Worm (Caenorhabditis elegans) whole organism, L1 larva: ENCODE results near the gene Y69E1A.8.
A peak's percentile ranks its signal among the peaks of the same experiment; 100 is the strongest.

Experiments used
- C04F5.9 ChIP-seq: sonication (generic microtip); optimal IDR thresholded peaks from 2 replicates; lab custom pipeline; 2016; ENCODE audit warnings: missing genetic modification characterization, missing compliant biosample characterization
- C34B4.2 ChIP-seq: sonication (generic microtip); optimal IDR thresholded peaks from 2 replicates; lab custom pipeline; 2017; ENCODE audit warnings: mild to moderate bottlenecking, missing genetic modification characterization, missing compliant biosample characterization
- Y116A8C.19 ChIP-seq: sonication (generic microtip); optimal IDR thresholded peaks from 2 replicates; lab custom pipeline; 2016; ENCODE audit warnings: missing compliant biosample characterization, missing genetic modification characterization, borderline replicate concordance
- aha-1 ChIP-seq: fragments of 150-350 bp; optimal IDR thresholded peaks from 2 replicates; lab custom pipeline; 2014; ENCODE audit warnings: missing biosample characterization, missing genetic modification characterization
- alr-1 ChIP-seq: fragments of 200-800 bp; sonication (Bioruptor generic); optimal IDR thresholded peaks from 2 replicates; lab custom pipeline; 2018; ENCODE audit warnings: borderline replicate concordance, mild to moderate bottlenecking, missing genetic modification characterization, missing compliant biosample characterization
- ama-1 ChIP-seq: fragments of 150-350 bp; optimal IDR thresholded peaks from 2 replicates; lab custom pipeline; 2014
- ceh-63 ChIP-seq: fragments of 200-800 bp; sonication (Bioruptor generic); optimal IDR thresholded peaks from 2 replicates; lab custom pipeline; 2018; ENCODE audit warnings: mild to moderate bottlenecking, missing genetic modification characterization, missing compliant biosample characterization
- ceh-8 ChIP-seq: fragments of 200-800 bp; sonication (Bioruptor generic); optimal IDR thresholded peaks from 2 replicates; lab custom pipeline; 2018; ENCODE audit warnings: mild to moderate bottlenecking, missing genetic modification characterization, moderate library complexity, missing compliant biosample characterization
- ceh-82 ChIP-seq, 3 experiments: fragments of 150-350 bp in 1 of 3; sonication (generic microtip) in 2 of 3; optimal IDR thresholded peaks; 2 replicates each; lab custom pipeline; 2014 to 2017; ENCODE audit warnings: missing biosample characterization in 3 of 3, missing genetic modification characterization in 3 of 3
- ceh-88 ChIP-seq: fragments of 200-800 bp; sonication (Bioruptor generic); IDR thresholded peaks from 2 replicates; pipeline ENCODE4 v1.3.6; 2022; ENCODE audit warnings: missing genetic modification characterization, missing compliant biosample characterization
- efl-1 ChIP-seq, 4 experiments: fragments of 150-350 bp; optimal IDR thresholded peaks in 3 of 4; peaks in 1 of 4; 1 replicate in 1 of 4; 2 replicates in 3 of 4; lab custom pipeline; 2014; ENCODE audit warnings: missing biosample characterization in 2 of 4, missing genetic modification characterization in 2 of 4, missing genetic modification reagents in 2 of 4
- efl-3 ChIP-seq: fragments of 200-800 bp; sonication (Bioruptor generic); optimal IDR thresholded peaks from 2 replicates; lab custom pipeline; 2018; ENCODE audit warnings: mild to moderate bottlenecking, missing genetic modification characterization, missing compliant biosample characterization
- elt-2 ChIP-seq: sonication (generic microtip); optimal IDR thresholded peaks from 2 replicates; lab custom pipeline; 2016; ENCODE audit warnings: missing genetic modification characterization, mild to moderate bottlenecking, inconsistent platforms, missing compliant biosample characterization, missing genetic modification reagents
- elt-3 ChIP-seq, 6 experiments: fragments of 150-350 bp in 1 of 6; sonication (generic microtip); optimal IDR thresholded peaks; 2 replicates each; lab custom pipeline; 2017 to 2018; ENCODE audit warnings: missing biosample characterization in 6 of 6, missing genetic modification characterization in 6 of 6, inconsistent platforms in 1 of 6
- ets-5 ChIP-seq: fragments of 200-800 bp; sonication (Bioruptor generic); IDR thresholded peaks from 2 replicates; pipeline ENCODE4 v1.3.6; 2022; ENCODE audit warnings: missing genetic modification characterization, missing compliant biosample characterization
- fkh-10 ChIP-seq: sonication (generic microtip); optimal IDR thresholded peaks from 2 replicates; lab custom pipeline; 2017; ENCODE audit warnings: missing biosample characterization, missing genetic modification reagents, missing genetic modification characterization
- hlh-4 ChIP-seq: sonication (generic microtip); optimal IDR thresholded peaks from 2 replicates; lab custom pipeline; 2016; ENCODE audit warnings: mild to moderate bottlenecking, missing genetic modification characterization, missing compliant biosample characterization
- irx-1 ChIP-seq: sonication (generic microtip); optimal IDR thresholded peaks from 2 replicates; lab custom pipeline; 2016; ENCODE audit warnings: missing genetic modification characterization, missing compliant biosample characterization
- isw-1 ChIP-seq: fragments of 200-800 bp; sonication (Bioruptor generic); IDR thresholded peaks from 2 replicates; pipeline ENCODE4 v1.3.6; 2022; ENCODE audit warnings: missing genetic modification characterization, missing compliant biosample characterization
- jun-1 ChIP-seq: fragments of 150-350 bp; optimal IDR thresholded peaks from 2 replicates; lab custom pipeline; 2014; ENCODE audit warnings: missing biosample characterization, missing genetic modification reagents, missing genetic modification characterization
- lin-13 ChIP-seq: fragments of 150-350 bp; optimal IDR thresholded peaks from 2 replicates; lab custom pipeline; 2014; ENCODE audit warnings: missing biosample characterization, missing genetic modification reagents, missing genetic modification characterization
- lin-14 ChIP-seq: fragments of 200-800 bp; sonication (Bioruptor generic); optimal IDR thresholded peaks from 2 replicates; lab custom pipeline; 2018; ENCODE audit warnings: mild to moderate bottlenecking, missing genetic modification characterization, moderate library complexity, missing compliant biosample characterization
- lin-15B ChIP-seq: fragments of 150-350 bp; sonication (generic microtip); optimal IDR thresholded peaks from 3 replicates; lab custom pipeline; 2014; ENCODE audit warnings: missing biosample characterization, missing genetic modification characterization
- lin-35 ChIP-seq, 2 experiments: fragments of 150-350 bp; optimal IDR thresholded peaks; 2 replicates each; lab custom pipeline; 2014; ENCODE audit warnings: missing biosample characterization in 2 of 2, missing genetic modification characterization in 2 of 2, missing genetic modification reagents in 2 of 2
- lin-39 ChIP-seq: fragments of 150-350 bp; optimal IDR thresholded peaks from 2 replicates; lab custom pipeline; 2014; ENCODE audit warnings: missing biosample characterization, missing genetic modification reagents, missing genetic modification characterization
- lsy-2 ChIP-seq, 2 experiments: fragments of 150-350 bp; optimal IDR thresholded peaks; 2 replicates each; lab custom pipeline; 2014; ENCODE audit warnings: missing biosample characterization in 2 of 2, missing genetic modification characterization in 2 of 2
- mep-1 ChIP-seq: fragments of 150-350 bp; optimal IDR thresholded peaks from 2 replicates; lab custom pipeline; 2014; ENCODE audit warnings: missing biosample characterization, missing genetic modification characterization
- nhr-11 ChIP-seq: fragments of 150-350 bp; optimal IDR thresholded peaks from 2 replicates; lab custom pipeline; 2014; ENCODE audit warnings: missing biosample characterization, missing genetic modification characterization
- nhr-12 ChIP-seq: sonication (generic microtip); optimal IDR thresholded peaks from 2 replicates; lab custom pipeline; 2017; ENCODE audit warnings: missing biosample characterization, missing genetic modification characterization
- nhr-19 ChIP-seq: fragments of 200-800 bp; sonication (Bioruptor generic); conservative IDR thresholded peaks from 2 replicates; pipeline ENCODE4 v1.3.6; 2022; ENCODE audit warnings: missing genetic modification characterization, missing compliant biosample characterization
- nhr-47 ChIP-seq: sonication (generic microtip); optimal IDR thresholded peaks from 2 replicates; lab custom pipeline; 2016; ENCODE audit warnings: mild to moderate bottlenecking, missing genetic modification characterization, moderate library complexity, missing compliant biosample characterization
- nhr-71 ChIP-seq: sonication (generic microtip); optimal IDR thresholded peaks from 2 replicates; lab custom pipeline; 2016; ENCODE audit warnings: mild to moderate bottlenecking, missing genetic modification characterization, moderate library complexity, missing compliant biosample characterization
- nhr-77 ChIP-seq: fragments of 150-350 bp; optimal IDR thresholded peaks from 2 replicates; lab custom pipeline; 2014; ENCODE audit warnings: missing biosample characterization, missing genetic modification characterization
- nhr-84 ChIP-seq: sonication (generic microtip); optimal IDR thresholded peaks from 2 replicates; lab custom pipeline; 2017; ENCODE audit warnings: missing biosample characterization, missing genetic modification characterization
- nhr-85 ChIP-seq: sonication (generic microtip); peaks from one replicate; lab custom pipeline; 2016; ENCODE audit warnings: missing genetic modification characterization, inconsistent platforms, missing compliant biosample characterization
- nhr-90 ChIP-seq: sonication (generic microtip); optimal IDR thresholded peaks from 2 replicates; lab custom pipeline; 2016; ENCODE audit warnings: mild to moderate bottlenecking, missing genetic modification characterization, missing compliant biosample characterization; ENCODE audit not compliant: poor library complexity
- pax-3 ChIP-seq: fragments of 200-800 bp; sonication (Bioruptor generic); optimal IDR thresholded peaks from 2 replicates; lab custom pipeline; 2018; ENCODE audit warnings: mild to moderate bottlenecking, missing genetic modification characterization, moderate library complexity, missing compliant biosample characterization
- rnt-1 ChIP-seq: sonication (generic microtip); optimal IDR thresholded peaks from 2 replicates; lab custom pipeline; 2016; ENCODE audit warnings: mild to moderate bottlenecking, missing genetic modification characterization, moderate library complexity, missing compliant biosample characterization
- skn-1 ChIP-seq: fragments of 150-350 bp; optimal IDR thresholded peaks from 2 replicates; lab custom pipeline; 2014; ENCODE audit warnings: missing biosample characterization, missing genetic modification characterization
- snpc-4 ChIP-seq: fragments of 150-350 bp; optimal IDR thresholded peaks from 2 replicates; lab custom pipeline; 2014; ENCODE audit warnings: missing biosample characterization, missing genetic modification characterization
- sox-4 ChIP-seq: sonication (generic microtip); optimal IDR thresholded peaks from 2 replicates; lab custom pipeline; 2016; ENCODE audit warnings: missing genetic modification characterization, missing compliant biosample characterization
- sptf-1 ChIP-seq: fragments of 150-350 bp; optimal IDR thresholded peaks from 2 replicates; lab custom pipeline; 2014; ENCODE audit warnings: missing biosample characterization, missing genetic modification characterization
- swsn-7 ChIP-seq: sonication (generic microtip); optimal IDR thresholded peaks from 2 replicates; lab custom pipeline; 2016; ENCODE audit warnings: missing genetic modification characterization, missing compliant biosample characterization
- unc-30 ChIP-seq: sonication (generic microtip); optimal IDR thresholded peaks from 2 replicates; lab custom pipeline; 2017; ENCODE audit warnings: missing biosample characterization, missing genetic modification characterization
- unc-62 ChIP-seq: fragments of 150-350 bp; optimal IDR thresholded peaks from 2 replicates; lab custom pipeline; 2014; ENCODE audit warnings: missing biosample characterization, missing genetic modification reagents, missing genetic modification characterization
- zag-1 ChIP-seq: fragments of 150-350 bp; optimal IDR thresholded peaks from 2 replicates; lab custom pipeline; 2014; ENCODE audit warnings: missing biosample characterization, missing genetic modification characterization
- zip-4 ChIP-seq: fragments of 200-800 bp; sonication (Bioruptor generic); optimal IDR thresholded peaks from 2 replicates; lab custom pipeline; 2018; ENCODE audit warnings: mild to moderate bottlenecking, missing genetic modification characterization, moderate library complexity, missing compliant biosample characterization

The Y69E1A.8 gene

DNA sequence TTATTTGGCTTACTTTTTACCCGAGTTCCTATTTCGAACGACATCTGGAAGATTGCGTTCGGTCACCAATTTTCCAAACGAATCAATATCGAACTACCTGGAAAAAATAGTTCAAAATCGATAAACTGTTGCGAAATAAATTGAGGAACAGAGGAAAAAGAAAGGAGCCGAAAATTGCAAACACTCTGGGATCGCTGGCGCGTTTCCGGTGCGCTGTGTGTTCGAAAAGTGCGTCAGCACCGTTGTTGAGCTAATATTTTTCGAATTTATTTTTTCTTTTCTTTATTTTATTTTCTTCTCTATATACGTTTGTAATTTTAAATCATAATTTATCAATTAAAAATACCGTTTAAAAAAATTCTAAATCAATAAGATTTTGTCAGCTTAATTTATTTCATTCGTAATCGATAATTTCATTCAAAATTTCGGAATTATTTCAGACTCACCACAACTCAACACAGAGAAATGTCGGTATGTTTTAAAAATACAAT lies 33.3 kb upstream of the Y69E1A.8 start, which contains the start of the genes dnc-1 and lsm-7 (continued):
- peak; percentile 13 for TF ChIP-seq pax-3 (tag; lab: Kevin White, UChicago)
- peak; percentile 76 to 82 for TF ChIP-seq lin-35 (GFP tag; optimal IDR thresholded peaks at IDR 0.05; lab: Kevin White, UChicago)
- no peak for TF ChIP-seq C34B4.2
- no peak for TF ChIP-seq hlh-4 (tag; lab: Kevin White, UChicago)
- TF ChIP-seq unc-30 (tag; lab: Kevin White, UChicago) = no peak
- peak; percentile 60 for TF ChIP-seq nhr-77 (tag; lab: Kevin White, UChicago)
- TF ChIP-seq ceh-82 (tag; optimal IDR thresholded peaks at IDR 0.05; lab: Kevin White, UChicago) = peak; percentile 53 to 73 (median 63)
- TF ChIP-seq aha-1 = no peak
- TF ChIP-seq jun-1 (tag; lab: Kevin White, UChicago) = peak; percentile 67
- no peak for TF ChIP-seq irx-1 (tag; lab: Kevin White, UChicago)
- no peak for TF ChIP-seq sptf-1 (tag; lab: Kevin White, UChicago)
- no peak for TF ChIP-seq ets-5 (GFP tag; lab: Robert Waterston, UW)
- no peak for TF ChIP-seq efl-3 (GFP tag; lab: Kevin White, UChicago)
- TF ChIP-seq alr-1 (tag; lab: Kevin White, UChicago) = no peak
- peak; percentile 82 for TF ChIP-seq nhr-85 (tag; lab: Kevin White, UChicago)
- no peak for TF ChIP-seq zag-1 (tag; lab: Kevin White, UChicago)
- TF ChIP-seq ceh-63 = no peak
- TF ChIP-seq lin-39 (tag; lab: Kevin White, UChicago) = peak; percentile 41
- peak; percentile 73 for TF ChIP-seq skn-1 (tag; lab: Kevin White, UChicago)
- TF ChIP-seq lin-15B = peak; percentile 49
- TF ChIP-seq snpc-4 (tag; lab: Kevin White, UChicago) = peak; percentile 64
- no peak for TF ChIP-seq C04F5.9 (tag; lab: Kevin White, UChicago)
- peak; percentile 6 for TF ChIP-seq elt-2 (tag; lab: Kevin White, UChicago)
- TF ChIP-seq lin-13 = peak; percentile 68
- no peak for TF ChIP-seq nhr-11
- no peak for TF ChIP-seq sox-4 (tag; lab: Kevin White, UChicago)
- TF ChIP-seq nhr-84 = no peak
- no peak for TF ChIP-seq Y116A8C.19 (tag; lab: Kevin White, UChicago)
- TF ChIP-seq ceh-8 (GFP tag; lab: Kevin White, UChicago) = no peak
- peak; percentile 86 for TF ChIP-seq mep-1 (tag; lab: Kevin White, UChicago)
- peak; percentile 62 for TF ChIP-seq isw-1
- TF ChIP-seq fkh-10 = peak; percentile 46

DNA sequence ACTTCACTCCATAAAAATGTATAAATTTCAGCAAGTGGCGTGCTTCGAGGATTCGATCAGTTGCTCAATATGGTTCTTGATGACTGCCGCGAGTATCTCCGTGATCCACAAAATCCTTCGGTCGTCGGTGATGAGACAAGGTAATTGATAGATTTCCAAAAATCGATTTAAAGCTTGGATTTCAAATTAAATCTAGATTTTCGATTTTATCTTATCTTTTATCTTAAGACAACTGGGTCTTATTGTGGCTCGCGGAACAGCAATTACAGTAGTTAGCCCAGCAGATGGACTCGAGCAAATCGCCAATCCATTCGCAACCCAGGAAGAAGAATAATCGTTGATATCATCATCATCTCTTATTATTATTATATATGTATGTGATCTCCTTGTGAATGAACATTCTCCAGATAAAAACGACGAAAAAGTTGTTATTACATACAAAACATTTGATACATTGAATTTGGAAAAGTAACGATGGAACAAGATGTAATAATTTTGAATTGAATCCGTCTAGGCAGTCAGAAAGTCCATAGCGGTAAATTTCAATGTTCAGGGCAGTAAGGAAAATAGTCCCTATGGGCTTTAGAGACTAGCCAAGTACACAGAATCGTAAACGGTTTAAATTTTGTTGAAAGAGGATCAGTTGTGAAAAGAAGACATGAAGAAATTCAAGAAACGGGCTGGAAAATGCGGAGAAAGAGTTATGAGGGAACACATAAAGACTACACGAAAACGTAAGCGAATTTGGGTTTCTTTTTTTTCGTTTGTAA lies 32.4 kb upstream of the Y69E1A.8 start:
- TF ChIP-seq lsy-2 (tag; optimal IDR thresholded peaks at IDR 0.05; lab: Kevin White, UChicago) (peak in 1 of 2 experiments; percentile 15), nhr-47 (peak; percentile 34), zip-4 (GFP tag; lab: Kevin White, UChicago) (peak; percentile 16), unc-62 (GFP tag; lab: Kevin White, UChicago) (no peak), nhr-85 (tag; lab: Kevin White, UChicago) (peak; percentile 57), nhr-90 (tag; lab: Kevin White, UChicago) (peak; percentile 39), irx-1 (tag; lab: Kevin White, UChicago) (peak; percentile 22), jun-1 (tag; lab: Kevin White, UChicago) (no peak), ceh-88 (GFP tag; lab: Robert Waterston, UW) (peak; percentile 44; the same call in 1 of the 2 replicates), ama-1 (lab: Kevin White, UChicago) (peak; percentile 84), nhr-71 (tag; lab: Kevin White, UChicago) (peak; percentile 57), nhr-12 (tag; lab: Kevin White, UChicago) (no peak), elt-3 (tag; optimal IDR thresholded peaks at IDR 0.05; lab: Kevin White, UChicago) (no peak), swsn-7 (peak; percentile 1), efl-3 (GFP tag; lab: Kevin White, UChicago) (no peak), pax-3 (tag; lab: Kevin White, UChicago) (no peak), elt-2 (tag; lab: Kevin White, UChicago) (peak; percentile 31), rnt-1 (tag; lab: Kevin White, UChicago) (peak; percentile 8), nhr-19 (GFP tag; lab: Robert Waterston, UW) (peak; percentile 21; the same call in 1 of the 2 replicates), lin-14 (GFP tag; lab: Kevin White, UChicago) (peak; percentile 14), zag-1 (tag; lab: Kevin White, UChicago) (no peak), nhr-11 (no peak), efl-1 (optimal IDR thresholded peaks at IDR 0.05; lab: Kevin White, UChicago) (no peak), efl-1 (GFP tag; optimal IDR thresholded peaks at IDR 0.05 in 1 of 2; lab: Kevin White, UChicago) (peak in 1 of 2 experiments; percentile 80)
- TF ChIP-seq, all 84 proteins: peak for 15
